Fruit fly (Drosophila melanogaster) S2 (cell line): ENCODE results near the gene CG9921.

Experiments
- CG8478 ChIP-seq: fragments of >200 bp; optimal IDR thresholded peaks from 2 replicates; lab custom pipeline; 2018
- CTCF ChIP-seq, 2 experiments: fragments of >200 bp; optimal IDR thresholded peaks; 2 replicates each; lab custom pipeline; 2018

- TF ChIP-seq CG8478 (lab: Kevin White, UChicago), result no peak
- peak in 1 of 2 experiments; percentile 7 for TF ChIP-seq CTCF (optimal IDR thresholded peaks at IDR 0.05; lab: Kevin White, UChicago)
Observed at dm6 chrX:16286083-16286666, 47.2 kb downstream of the CG9921 start, which contains the start of gene UQCR-14.
